Fruit fly (Drosophila melanogaster) whole organism, pupa: Measurements from ENCODE around the gene Mcm6.

Experiments used
- CG10348 ChIP-seq: fragments of 200-800 bp; sonication (Bioruptor generic); IDR thresholded peaks from 2 replicates; pipeline ENCODE4 v1.3.6; 2022; ENCODE audit warnings: missing biosample characterization, missing genetic modification characterization
- CG12605 ChIP-seq: fragments of 200-800 bp; sonication (Bioruptor generic); IDR thresholded peaks from 2 replicates; pipeline ENCODE4 v1.3.6; 2022; ENCODE audit warnings: missing biosample characterization, missing genetic modification characterization
- CG13204 ChIP-seq: fragments of 200-800 bp; sonication (Bioruptor generic); optimal IDR thresholded peaks from 2 replicates; lab custom pipeline; 2018; ENCODE audit warnings: missing biosample characterization, mild to moderate bottlenecking, missing genetic modification characterization, moderate library complexity
- CG14655 ChIP-seq: fragments of 200-800 bp; sonication (Bioruptor generic); optimal IDR thresholded peaks from 3 replicates; lab custom pipeline; 2017; ENCODE audit warnings: mild to moderate bottlenecking, missing biosample characterization, missing genetic modification reagents, missing genetic modification characterization
- CG15710 ChIP-seq: fragments of 200-800 bp; sonication (Bioruptor generic); optimal IDR thresholded peaks from 2 replicates; lab custom pipeline; 2018; ENCODE audit warnings: missing biosample characterization, mild to moderate bottlenecking, missing genetic modification characterization, moderate library complexity
- CG17806 ChIP-seq: fragments of 200-800 bp; sonication (Bioruptor generic); optimal IDR thresholded peaks from 2 replicates; lab custom pipeline; 2018; ENCODE audit warnings: missing biosample characterization, mild to moderate bottlenecking, missing genetic modification characterization, moderate library complexity
- CG32121 ChIP-seq: fragments of 200-800 bp; sonication (Bioruptor generic); IDR thresholded peaks from 2 replicates; pipeline ENCODE4 v1.3.6; 2022; ENCODE audit warnings: missing biosample characterization, missing genetic modification characterization
- CG34367 ChIP-seq: fragments of 200-800 bp; sonication (Bioruptor generic); optimal IDR thresholded peaks from 2 replicates; lab custom pipeline; 2018; ENCODE audit warnings: missing biosample characterization, mild to moderate bottlenecking, missing genetic modification characterization
- CG4496 ChIP-seq: fragments of 200-800 bp; sonication (Bioruptor generic); IDR thresholded peaks from 3 replicates; pipeline ENCODE4 v1.3.6; 2022; ENCODE audit warnings: missing biosample characterization, missing genetic modification characterization
- CG8159 ChIP-seq: fragments of 200-800 bp; sonication (Bioruptor generic); optimal IDR thresholded peaks from 3 replicates; lab custom pipeline; 2018; ENCODE audit warnings: missing biosample characterization, mild to moderate bottlenecking, missing genetic modification characterization, moderate library complexity
- CG8301 ChIP-seq: fragments of 200-800 bp; sonication (Bioruptor generic); optimal IDR thresholded peaks from 2 replicates; lab custom pipeline; 2018; ENCODE audit warnings: missing biosample characterization, mild to moderate bottlenecking, missing genetic modification characterization
- CG9948 ChIP-seq: fragments of 200-800 bp; sonication (Bioruptor generic); optimal IDR thresholded peaks from 2 replicates; lab custom pipeline; 2018; ENCODE audit warnings: missing biosample characterization, mild to moderate bottlenecking, missing genetic modification characterization, moderate library complexity
- D1 ChIP-seq: fragments of 200-800 bp; sonication (Bioruptor generic); optimal IDR thresholded peaks from 2 replicates; lab custom pipeline; 2018; ENCODE audit warnings: missing biosample characterization, mild to moderate bottlenecking, missing genetic modification characterization, moderate library complexity
- EcR ChIP-seq: fragments of 200-800 bp; sonication (Bioruptor generic); optimal IDR thresholded peaks from 3 replicates; lab custom pipeline; 2019; ENCODE audit warnings: missing biosample characterization, missing genetic modification characterization, mild to moderate bottlenecking, moderate library complexity, missing genetic modification reagents
- Ets98B ChIP-seq: fragments of 200-800 bp; sonication (Bioruptor generic); IDR thresholded peaks from 2 replicates; pipeline ENCODE4 v1.3.6; 2022; ENCODE audit warnings: missing biosample characterization, missing genetic modification characterization
- Pif1A ChIP-seq: fragments of 200-800 bp; sonication (Bioruptor generic); optimal IDR thresholded peaks from 3 replicates; lab custom pipeline; 2016; ENCODE audit warnings: missing biosample characterization, missing genetic modification characterization
- Pif1B ChIP-seq: fragments of 200-800 bp; sonication (Bioruptor generic); optimal IDR thresholded peaks from 3 replicates; lab custom pipeline; 2016; ENCODE audit warnings: missing biosample characterization, missing genetic modification characterization
- Snoo ChIP-seq: fragments of 200-800 bp; sonication (Bioruptor generic); optimal IDR thresholded peaks from 3 replicates; lab custom pipeline; 2017; ENCODE audit warnings: missing biosample characterization, mild to moderate bottlenecking, missing genetic modification characterization, inconsistent platforms
- fd96Ca ChIP-seq: fragments of 200-800 bp; sonication (Bioruptor generic); IDR thresholded peaks from 3 replicates; pipeline ENCODE4 v1.3.6; 2022; ENCODE audit warnings: missing biosample characterization, missing genetic modification characterization
- gl ChIP-seq: fragments of 200-800 bp; sonication (Bioruptor generic); optimal IDR thresholded peaks from 2 replicates; lab custom pipeline; 2018; ENCODE audit warnings: missing biosample characterization, mild to moderate bottlenecking, missing genetic modification characterization
- rn ChIP-seq: fragments of 200-800 bp; sonication (Bioruptor generic); IDR thresholded peaks from 2 replicates; pipeline ENCODE4 v1.3.6; 2022; ENCODE audit warnings: missing biosample characterization, missing genetic modification characterization

Mcm6 gene

dm6 chrX:6641602-6642001 lies 32.6 kb upstream of the Mcm6 start:
- peak; percentile 71; the same call in 2 of the 3 replicates for TF ChIP-seq CG4496 (GFP tag; lab: Robert Waterston, UW)
- peak; percentile 57 for TF ChIP-seq CG14655 (GFP tag; lab: Kevin White, UChicago)
- peak; percentile 3 for TF ChIP-seq CG15710 (tag; lab: Kevin White, UChicago)
- no peak for TF ChIP-seq CG10348 (GFP tag; lab: Robert Waterston, UW)
- peak; percentile 14 for TF ChIP-seq Pif1B (GFP tag; lab: Kevin White, UChicago)
- TF ChIP-seq EcR (GFP tag; lab: Kevin White, UChicago), result no peak
- TF ChIP-seq D1, result no peak
- TF ChIP-seq Ets98B (GFP tag; lab: Robert Waterston, UW), result peak; percentile 50; the same call in 1 of the 2 replicates
- no peak for TF ChIP-seq gl (tag; lab: Kevin White, UChicago)
- TF ChIP-seq fd96Ca, result peak; percentile 81
- TF ChIP-seq Pif1A (GFP tag; lab: Kevin White, UChicago), result peak; percentile 43
- no peak for TF ChIP-seq Snoo (tag; lab: Kevin White, UChicago)
- TF ChIP-seq CG9948 (tag; lab: Kevin White, UChicago), result peak; percentile 10
- TF ChIP-seq CG32121, result peak; percentile 39; the same call in 1 of the 2 replicates
- peak; percentile 30; the same call in 1 of the 2 replicates for TF ChIP-seq CG12605 (GFP tag; lab: Robert Waterston, UW)
- peak; percentile 3 for TF ChIP-seq CG8159 (tag; lab: Kevin White, UChicago)
- no peak for TF ChIP-seq CG13204 (GFP tag; lab: Kevin White, UChicago)
- TF ChIP-seq CG8301 (tag; lab: Kevin White, UChicago), result peak; percentile 56
- TF ChIP-seq CG34367 (tag; lab: Kevin White, UChicago), result no peak
- TF ChIP-seq rn (GFP tag; lab: Robert Waterston, UW), result no peak
- TF ChIP-seq CG17806 (tag; lab: Kevin White, UChicago), result peak; percentile 8

- TF ChIP-seq gl (tag; lab: Kevin White, UChicago) (peak; percentile 4), CG15710 (tag; lab: Kevin White, UChicago) (peak; percentile 50), CG12605 (GFP tag; lab: Robert Waterston, UW) (peak; percentile 30; the same call in 1 of the 2 replicates), CG8159 (tag; lab: Kevin White, UChicago) (peak; percentile 49), CG4496 (GFP tag; lab: Robert Waterston, UW) (peak; percentile 71), CG32121 (peak; percentile 58), fd96Ca (no peak), CG14655 (GFP tag; lab: Kevin White, UChicago) (peak; percentile 71), CG34367 (tag; lab: Kevin White, UChicago) (peak; percentile 43), CG9948 (tag; lab: Kevin White, UChicago) (peak; percentile 47), CG8301 (tag; lab: Kevin White, UChicago) (peak; percentile 66), EcR (GFP tag; lab: Kevin White, UChicago) (no peak), D1 (no peak), CG17806 (tag; lab: Kevin White, UChicago) (peak; percentile 53), rn (GFP tag; lab: Robert Waterston, UW) (no peak), Pif1A (GFP tag; lab: Kevin White, UChicago) (peak; percentile 67), CG10348 (GFP tag; lab: Robert Waterston, UW) (no peak), CG13204 (GFP tag; lab: Kevin White, UChicago) (no peak), Snoo (tag; lab: Kevin White, UChicago) (peak; percentile 33), Ets98B (GFP tag; lab: Robert Waterston, UW) (peak; percentile 37), Pif1B (GFP tag; lab: Kevin White, UChicago) (peak; percentile 11)
These were observed 31.5 kb upstream of the Mcm6 start for dm6 chrX:6642593-6643257.

- TF ChIP-seq EcR (GFP tag; lab: Kevin White, UChicago), result no peak
- no peak for TF ChIP-seq rn (GFP tag; lab: Robert Waterston, UW)
- peak; percentile 13 for TF ChIP-seq CG9948 (tag; lab: Kevin White, UChicago)
- no peak for TF ChIP-seq CG12605 (GFP tag; lab: Robert Waterston, UW)
- peak; percentile 0 for TF ChIP-seq CG15710 (tag; lab: Kevin White, UChicago)
- TF ChIP-seq Pif1B (GFP tag; lab: Kevin White, UChicago), result no peak
- TF ChIP-seq CG14655 (GFP tag; lab: Kevin White, UChicago), result peak; percentile 56
- TF ChIP-seq CG17806 (tag; lab: Kevin White, UChicago), result peak; percentile 26
- TF ChIP-seq CG8159 (tag; lab: Kevin White, UChicago), result peak; percentile 18
- TF ChIP-seq CG32121, result no peak
- TF ChIP-seq fd96Ca, result 0 out of 3 replicates have a peak, but pooled peaks have one; percentile 34
- peak; percentile 34 for TF ChIP-seq CG8301 (tag; lab: Kevin White, UChicago)
- TF ChIP-seq Pif1A (GFP tag; lab: Kevin White, UChicago), result no peak
- no peak for TF ChIP-seq CG13204 (GFP tag; lab: Kevin White, UChicago)
- no peak for TF ChIP-seq D1
- TF ChIP-seq CG4496 (GFP tag; lab: Robert Waterston, UW), result no peak
These were observed 27.3 kb upstream of the Mcm6 start for dm6 chrX:6646846-6647245.

- no peak for TF ChIP-seq CG10348 (GFP tag; lab: Robert Waterston, UW)
- TF ChIP-seq CG34367 (tag; lab: Kevin White, UChicago), result peak; percentile 51
- TF ChIP-seq Pif1A (GFP tag; lab: Kevin White, UChicago), result peak; percentile 47
- peak; percentile 62; the same call in 2 of the 3 replicates for TF ChIP-seq CG4496 (GFP tag; lab: Robert Waterston, UW)
- TF ChIP-seq CG14655 (GFP tag; lab: Kevin White, UChicago), result peak; percentile 33
- TF ChIP-seq CG32121, result no peak
- TF ChIP-seq gl (tag; lab: Kevin White, UChicago), result peak; percentile 12
- TF ChIP-seq Pif1B (GFP tag; lab: Kevin White, UChicago), result peak; percentile 12
- 0 out of 3 replicates have a peak, but pooled peaks have one; percentile 8 for TF ChIP-seq fd96Ca
- TF ChIP-seq CG13204 (GFP tag; lab: Kevin White, UChicago), result peak; percentile 21
- TF ChIP-seq D1, result no peak
- no peak for TF ChIP-seq CG9948 (tag; lab: Kevin White, UChicago)
- no peak for TF ChIP-seq EcR (GFP tag; lab: Kevin White, UChicago)
- 0 out of 2 replicates have a peak, but pooled peaks have one; percentile 33 for TF ChIP-seq Ets98B (GFP tag; lab: Robert Waterston, UW)
- peak; percentile 36 for TF ChIP-seq CG15710 (tag; lab: Kevin White, UChicago)
- TF ChIP-seq Snoo (tag; lab: Kevin White, UChicago), result peak; percentile 69
- TF ChIP-seq CG12605 (GFP tag; lab: Robert Waterston, UW), result no peak
- TF ChIP-seq CG8159 (tag; lab: Kevin White, UChicago), result peak; percentile 41
- no peak for TF ChIP-seq rn (GFP tag; lab: Robert Waterston, UW)
These were observed 19.9 kb upstream of the Mcm6 start, which contains the start of the genes CG3226 and Cdc7 for dm6 chrX:6654198-6654831. Gene CG3226, minus strand, starts transcription at chrX:6654248. Gene Cdc7, plus strand, starts transcription at chrX:6654541.
